Worm (Caenorhabditis elegans): ENCODE results near the gene ZC443.4.

- TF ChIP-seq ceh-40 (GFP tag; IDR thresholded peaks at IDR 0.05), result no peak
- TF ChIP-seq nhr-90 (tag; optimal IDR thresholded peaks at IDR 0.05), result no peak
- TF ChIP-seq unc-130 (GFP tag; optimal IDR thresholded peaks at IDR 0.05), result no peak
- TF ChIP-seq snpc-4 (GFP tag; optimal IDR thresholded peaks at IDR 0.05), result no peak
- TF ChIP-seq snpc-4 (tag; optimal IDR thresholded peaks at IDR 0.05), result no peak
- TF ChIP-seq unc-62 (GFP tag; optimal IDR thresholded peaks at IDR 0.05), result no peak
- TF ChIP-seq mel-28 (tag; optimal IDR thresholded peaks at IDR 0.05; ENCODE audit: borderline replicate concordance), result no peak
- TF ChIP-seq attf-5 (GFP tag; optimal IDR thresholded peaks at IDR 0.05), result no peak
- TF ChIP-seq ztf-3 (GFP tag; optimal IDR thresholded peaks at IDR 0.05), result no peak
Measured at ce11 chrV:12784861-12785260, 34.8 kb downstream of the ZC443.4 start, which contains the start of gene sre-20.
